Worm (Caenorhabditis elegans) whole organism, midembryonic: Measurements from ENCODE around the gene B0507.3.
A peak's percentile ranks its signal among the peaks of the same experiment; 100 is the strongest.

ENCODE experiments used
- T22C8.4 ChIP-seq: fragments of 200-800 bp; sonication (Bioruptor generic); IDR thresholded peaks from 2 replicates; pipeline ENCODE4 v1.3.6; 2022; ENCODE audit warnings: missing genetic modification characterization, missing compliant biosample characterization
- cog-1 ChIP-seq: sonication (generic microtip); optimal IDR thresholded peaks from 2 replicates; lab custom pipeline; 2016; ENCODE audit warnings: missing genetic modification characterization, missing compliant biosample characterization
- flt-1 ChIP-seq: fragments of 200-800 bp; sonication (Bioruptor generic); IDR thresholded peaks from 2 replicates; pipeline ENCODE4 v1.3.6; 2022; ENCODE audit warnings: missing genetic modification characterization, missing compliant biosample characterization
- klf-2 ChIP-seq: fragments of 200-800 bp; sonication (Bioruptor generic); conservative IDR thresholded peaks from 2 replicates; pipeline ENCODE4 v1.3.6; 2022; ENCODE audit warnings: missing genetic modification reagents, missing genetic modification characterization, missing compliant biosample characterization
- med-1 ChIP-seq: sonication (generic microtip); optimal IDR thresholded peaks from 2 replicates; lab custom pipeline; 2017; ENCODE audit warnings: missing genetic modification characterization, mild to moderate bottlenecking, missing compliant biosample characterization, antibody characterized with exemption, missing genetic modification reagents; ENCODE audit not compliant: insufficient read depth
- ref-1 ChIP-seq: fragments of 200-800 bp; sonication (Bioruptor generic); conservative IDR thresholded peaks from 2 replicates; pipeline ENCODE4 v1.3.6; 2022; ENCODE audit warnings: missing genetic modification reagents, missing genetic modification characterization, missing compliant biosample characterization
- tab-1 ChIP-seq: fragments of 200-800 bp; sonication (Bioruptor generic); IDR thresholded peaks from 2 replicates; pipeline ENCODE4 v1.3.6; 2022; ENCODE audit warnings: missing genetic modification characterization, missing compliant biosample characterization
- ztf-23 ChIP-seq: fragments of 200-800 bp; sonication (Bioruptor generic); IDR thresholded peaks from 2 replicates; pipeline ENCODE4 v1.3.6; 2022; ENCODE audit warnings: missing genetic modification reagents, missing genetic modification characterization, missing compliant biosample characterization
- ztf-29 ChIP-seq: fragments of 200-800 bp; sonication (Bioruptor generic); IDR thresholded peaks from 2 replicates; pipeline ENCODE4 v1.3.6; 2022; ENCODE audit warnings: missing genetic modification reagents, missing genetic modification characterization, missing compliant biosample characterization

- TF ChIP-seq flt-1 (GFP tag; lab: Robert Waterston, UW) (peak; percentile 73), ref-1 (GFP tag; lab: Robert Waterston, UW) (no peak), cog-1 (tag; lab: Kevin White, UChicago) (peak; percentile 27), ztf-23 (peak; percentile 60), klf-2 (GFP tag; lab: Robert Waterston, UW) (no peak), tab-1 (GFP tag; lab: Robert Waterston, UW) (peak; percentile 70; the same call in 1 of the 2 replicates), ztf-29 (peak; percentile 75), med-1 (GFP tag; lab: Kevin White, UChicago) (no peak), T22C8.4 (GFP tag; lab: Robert Waterston, UW) (no peak)
Observed at ce11 chrV:8785526-8785925, 16.8 kb downstream of the B0507.3 start.
